Fruit fly (Drosophila melanogaster): ENCODE data around the gene CG12057.

DNA sequence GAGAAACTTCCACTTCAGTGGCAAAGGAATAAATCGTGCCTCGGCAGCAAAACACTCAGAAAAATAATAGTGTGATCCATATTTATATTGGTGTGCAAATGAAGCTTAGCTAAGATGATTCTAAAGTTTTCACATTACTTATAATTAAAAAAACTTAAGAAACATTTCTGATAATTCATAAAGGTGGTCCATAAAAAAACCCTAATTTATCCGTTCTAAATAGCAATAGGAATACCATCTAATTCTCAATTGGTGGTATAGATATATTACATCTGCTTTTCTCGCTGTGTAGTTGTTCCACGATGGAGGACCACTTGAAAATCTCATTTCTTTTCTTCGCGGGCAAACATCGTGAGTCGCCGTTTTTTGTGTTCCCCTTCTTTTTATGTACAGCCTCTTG, 36.3 kb upstream of the CG12057 start:
- TF ChIP-seq CG8301 (tag; optimal IDR thresholded peaks at IDR 0.05) = peak; percentile 80
- no peak for TF ChIP-seq CG13204 (GFP tag; optimal IDR thresholded peaks at IDR 0.05)
- TF ChIP-seq CG14655 (GFP tag; optimal IDR thresholded peaks at IDR 0.05) = peak; percentile 82
- TF ChIP-seq Snoo (tag; optimal IDR thresholded peaks at IDR 0.05) = peak; percentile 57
- TF ChIP-seq EcR (GFP tag; optimal IDR thresholded peaks at IDR 0.05) = no peak
- peak; percentile 86 for TF ChIP-seq CG8159 (tag; optimal IDR thresholded peaks at IDR 0.05)
- no peak for TF ChIP-seq CG12605 (GFP tag; IDR thresholded peaks at IDR 0.05)
- peak; percentile 78 for TF ChIP-seq CG9948 (tag; optimal IDR thresholded peaks at IDR 0.05)
- TF ChIP-seq Pif1A (GFP tag; optimal IDR thresholded peaks at IDR 0.05) = peak; percentile 48

Data from whole organism, pupa.